Fruit fly (Drosophila melanogaster) whole organism, prepupa: Measurements from ENCODE around the gene CG5107.

Experiments
- Blimp-1 ChIP-seq: fragments of 200-800 bp; sonication (Bioruptor generic); optimal IDR thresholded peaks from 3 replicates; lab custom pipeline; 2017; ENCODE audit warnings: missing biosample characterization, missing genetic modification characterization, mild to moderate bottlenecking, moderate library complexity, missing genetic modification reagents
- CG10669 ChIP-seq: fragments of 200-800 bp; sonication (Bioruptor generic); optimal IDR thresholded peaks from 3 replicates; lab custom pipeline; 2018; ENCODE audit warnings: missing biosample characterization, mild to moderate bottlenecking, missing genetic modification characterization, moderate library complexity
- CG11294 ChIP-seq: fragments of 200-800 bp; sonication (Bioruptor generic); IDR thresholded peaks from 2 replicates; pipeline ENCODE4 v1.3.6; 2022; ENCODE audit warnings: missing biosample characterization, missing genetic modification characterization
- CG11762 ChIP-seq: fragments of 200-800 bp; sonication (Bioruptor generic); optimal IDR thresholded peaks from 3 replicates; lab custom pipeline; 2016; ENCODE audit warnings: missing biosample characterization, missing genetic modification characterization; ENCODE audit not compliant: insufficient read depth
- CG11902 ChIP-seq: fragments of 200-800 bp; sonication (Bioruptor generic); optimal IDR thresholded peaks from 3 replicates; lab custom pipeline; 2016; ENCODE audit warnings: missing biosample characterization, missing genetic modification characterization
- CG1621 ChIP-seq: fragments of 200-800 bp; sonication (Bioruptor generic); optimal IDR thresholded peaks from 3 replicates; lab custom pipeline; 2018; ENCODE audit warnings: missing biosample characterization, mild to moderate bottlenecking, missing genetic modification characterization
- CG16779 ChIP-seq: fragments of 200-800 bp; sonication (Bioruptor generic); optimal IDR thresholded peaks from 3 replicates; lab custom pipeline; 2017; ENCODE audit warnings: missing biosample characterization, mild to moderate bottlenecking, missing genetic modification characterization
- CG3032 ChIP-seq: fragments of 200-800 bp; optimal IDR thresholded peaks from 2 replicates; lab custom pipeline; 2019; ENCODE audit warnings: missing biosample characterization, mild to moderate bottlenecking, missing genetic modification characterization, moderate library complexity
- CG31627 ChIP-seq: fragments of 200-800 bp; sonication (Bioruptor generic); optimal IDR thresholded peaks from 3 replicates; lab custom pipeline; 2016; ENCODE audit warnings: missing biosample characterization, missing genetic modification characterization
- CG32006 ChIP-seq: fragments of 200-800 bp; sonication (Bioruptor generic); optimal IDR thresholded peaks from 3 replicates; lab custom pipeline; 2017; ENCODE audit warnings: missing biosample characterization, mild to moderate bottlenecking, missing genetic modification characterization
- CG3919 ChIP-seq: fragments of 200-800 bp; sonication (Bioruptor generic); optimal IDR thresholded peaks from 3 replicates; lab custom pipeline; 2016; ENCODE audit warnings: missing biosample characterization, missing genetic modification characterization
- CG4318 ChIP-seq: fragments of 200-800 bp; sonication (Bioruptor generic); optimal IDR thresholded peaks from 3 replicates; lab custom pipeline; 2017; ENCODE audit warnings: missing biosample characterization, mild to moderate bottlenecking, missing genetic modification characterization
- CG6163 ChIP-seq: fragments of 200-800 bp; sonication (Bioruptor generic); IDR thresholded peaks from 3 replicates; pipeline ENCODE4 v1.3.6; 2022; ENCODE audit warnings: missing biosample characterization, missing genetic modification characterization
- CG6276 ChIP-seq: fragments of 200-800 bp; sonication (Bioruptor generic); optimal IDR thresholded peaks from 2 replicates; lab custom pipeline; 2017; ENCODE audit warnings: missing biosample characterization, mild to moderate bottlenecking, missing genetic modification characterization
- CG6792 ChIP-seq: fragments of 200-800 bp; sonication (Bioruptor generic); optimal IDR thresholded peaks from 3 replicates; lab custom pipeline; 2016; ENCODE audit warnings: missing biosample characterization, missing genetic modification characterization
- CG6808 ChIP-seq: fragments of 200-800 bp; sonication (Bioruptor generic); optimal IDR thresholded peaks from 3 replicates; lab custom pipeline; 2017; ENCODE audit warnings: missing biosample characterization, missing genetic modification characterization, mild to moderate bottlenecking, moderate library complexity, missing genetic modification reagents
- CG6854 ChIP-seq: fragments of 200-800 bp; sonication (Bioruptor generic); optimal IDR thresholded peaks from 2 replicates; lab custom pipeline; 2017; ENCODE audit warnings: missing biosample characterization, mild to moderate bottlenecking, missing genetic modification characterization
- CG8119 ChIP-seq: fragments of 200-800 bp; sonication (Bioruptor generic); IDR thresholded peaks from 3 replicates; pipeline ENCODE4 v1.3.6; 2022; ENCODE audit warnings: missing biosample characterization, missing genetic modification characterization
- CG8319 ChIP-seq: fragments of 200-800 bp; sonication (Bioruptor generic); optimal IDR thresholded peaks from 3 replicates; lab custom pipeline; 2016; ENCODE audit warnings: missing biosample characterization, missing genetic modification characterization
- CG8632 ChIP-seq: fragments of 200-800 bp; sonication (Bioruptor generic); optimal IDR thresholded peaks from 3 replicates; lab custom pipeline; 2016; ENCODE audit warnings: missing biosample characterization, missing genetic modification characterization
- CG9139 ChIP-seq: fragments of 200-800 bp; sonication (Bioruptor generic); optimal IDR thresholded peaks from 3 replicates; lab custom pipeline; 2017; ENCODE audit warnings: missing biosample characterization, mild to moderate bottlenecking, missing genetic modification characterization
- Eip75B ChIP-seq: fragments of 200-800 bp; sonication (Bioruptor generic); optimal IDR thresholded peaks from 3 replicates; lab custom pipeline; 2016; ENCODE audit warnings: missing biosample characterization, missing genetic modification characterization
- Eip78C ChIP-seq: fragments of 200-800 bp; sonication (Bioruptor generic); peaks from one replicate; lab custom pipeline; 2016; ENCODE audit warnings: missing biosample characterization, missing genetic modification characterization
- Eip93F ChIP-seq: fragments of 200-800 bp; sonication (Bioruptor generic); optimal IDR thresholded peaks from 2 replicates; lab custom pipeline; 2016; ENCODE audit warnings: missing biosample characterization, mild to moderate bottlenecking, missing genetic modification characterization
- Ets96B ChIP-seq: fragments of 200-800 bp; optimal IDR thresholded peaks from 2 replicates; lab custom pipeline; 2019; ENCODE audit warnings: missing biosample characterization, mild to moderate bottlenecking, missing genetic modification characterization, moderate library complexity
- Gug ChIP-seq: fragments of 200-800 bp; sonication (Bioruptor generic); IDR thresholded peaks from 2 replicates; pipeline ENCODE4 v1.3.6; 2022; ENCODE audit warnings: missing biosample characterization, missing genetic modification characterization
- Hr39 ChIP-seq: fragments of 200-800 bp; sonication (Bioruptor generic); optimal IDR thresholded peaks from 2 replicates; lab custom pipeline; 2016; ENCODE audit warnings: missing biosample characterization, missing genetic modification characterization
- Hr4 ChIP-seq: fragments of 200-800 bp; sonication (Bioruptor generic); optimal IDR thresholded peaks from 3 replicates; lab custom pipeline; 2016; ENCODE audit warnings: missing biosample characterization, missing genetic modification characterization
- Lpt ChIP-seq: fragments of 200-800 bp; sonication (Bioruptor generic); optimal IDR thresholded peaks from 3 replicates; lab custom pipeline; 2016; ENCODE audit warnings: missing biosample characterization, missing genetic modification characterization
- Met ChIP-seq: fragments of 200-800 bp; sonication (Bioruptor generic); optimal IDR thresholded peaks from 3 replicates; lab custom pipeline; 2016; ENCODE audit warnings: missing biosample characterization, missing genetic modification characterization
- OdsH ChIP-seq: fragments of 200-800 bp; sonication (Bioruptor generic); optimal IDR thresholded peaks from 3 replicates; lab custom pipeline; 2016; ENCODE audit warnings: missing biosample characterization, missing genetic modification characterization
- Smox ChIP-seq: fragments of 200-800 bp; sonication (Bioruptor generic); optimal IDR thresholded peaks from 3 replicates; lab custom pipeline; 2016; ENCODE audit warnings: missing biosample characterization, missing genetic modification characterization
- Sox102F ChIP-seq: fragments of 200-800 bp; sonication (Bioruptor generic); optimal IDR thresholded peaks from 2 replicates; lab custom pipeline; 2016; ENCODE audit warnings: missing biosample characterization, mild to moderate bottlenecking, missing genetic modification characterization
- Sox14 ChIP-seq: fragments of 200-800 bp; sonication (Bioruptor generic); optimal IDR thresholded peaks from 3 replicates; lab custom pipeline; 2016; ENCODE audit warnings: missing biosample characterization, missing genetic modification characterization
- Sox15 ChIP-seq: fragments of 200-800 bp; sonication (Bioruptor generic); optimal IDR thresholded peaks from 3 replicates; lab custom pipeline; 2016; ENCODE audit warnings: missing biosample characterization, missing genetic modification characterization
- achi ChIP-seq: fragments of 200-800 bp; sonication (Bioruptor generic); optimal IDR thresholded peaks from 3 replicates; lab custom pipeline; 2016; ENCODE audit warnings: missing biosample characterization, missing genetic modification characterization
- cyc ChIP-seq: fragments of 200-800 bp; sonication (Bioruptor generic); optimal IDR thresholded peaks from 3 replicates; lab custom pipeline; 2016; ENCODE audit warnings: missing biosample characterization, missing genetic modification characterization
- dac ChIP-seq: fragments of 200-800 bp; sonication (Bioruptor generic); optimal IDR thresholded peaks from 2 replicates; lab custom pipeline; 2017; ENCODE audit warnings: missing biosample characterization, mild to moderate bottlenecking, missing genetic modification characterization
- dsx ChIP-seq: fragments of 200-800 bp; optimal IDR thresholded peaks from 3 replicates; lab custom pipeline; 2019; ENCODE audit warnings: missing biosample characterization, mild to moderate bottlenecking, missing genetic modification characterization, moderate library complexity; ENCODE audit not compliant: poor library complexity, severe bottlenecking
- eg ChIP-seq: fragments of 200-800 bp; sonication (Bioruptor generic); IDR thresholded peaks from 3 replicates; pipeline ENCODE4 v1.3.6; 2022; ENCODE audit warnings: missing biosample characterization, missing genetic modification characterization
- esn ChIP-seq: fragments of 200-800 bp; sonication (Bioruptor generic); optimal IDR thresholded peaks from 2 replicates; lab custom pipeline; 2016; ENCODE audit warnings: missing biosample characterization, mild to moderate bottlenecking, missing genetic modification characterization, moderate library complexity
- fd59A ChIP-seq: fragments of 200-800 bp; sonication (Bioruptor generic); optimal IDR thresholded peaks from 2 replicates; lab custom pipeline; 2017; ENCODE audit warnings: missing biosample characterization, mild to moderate bottlenecking, missing genetic modification characterization, missing genetic modification reagents
- fd85E ChIP-seq: fragments of 200-800 bp; sonication (Bioruptor generic); optimal IDR thresholded peaks from 3 replicates; lab custom pipeline; 2016; ENCODE audit warnings: missing biosample characterization, missing genetic modification characterization
- fkh ChIP-seq: fragments of 200-800 bp; sonication (Bioruptor generic); optimal IDR thresholded peaks from 3 replicates; lab custom pipeline; 2017; ENCODE audit warnings: missing biosample characterization, mild to moderate bottlenecking, missing genetic modification characterization, moderate library complexity
- net ChIP-seq: fragments of 200-800 bp; sonication (Bioruptor generic); optimal IDR thresholded peaks from 3 replicates; lab custom pipeline; 2016; ENCODE audit warnings: missing biosample characterization, missing genetic modification characterization
- pdm3 ChIP-seq: fragments of 200-800 bp; sonication (Bioruptor generic); optimal IDR thresholded peaks from 3 replicates; lab custom pipeline; 2016; ENCODE audit warnings: missing biosample characterization, missing genetic modification characterization
- salr ChIP-seq, 2 experiments: fragments of 200-800 bp; sonication (Bioruptor generic); optimal IDR thresholded peaks; 3 replicates each; lab custom pipeline; 2016 to 2018; ENCODE audit warnings: missing biosample characterization in 2 of 2, missing genetic modification characterization in 2 of 2, mild to moderate bottlenecking in 1 of 2
- spab ChIP-seq: fragments of 200-800 bp; sonication (Bioruptor generic); optimal IDR thresholded peaks from 2 replicates; lab custom pipeline; 2017; ENCODE audit warnings: missing biosample characterization, mild to moderate bottlenecking, missing genetic modification characterization, missing genetic modification reagents
- ss ChIP-seq, 2 experiments: fragments of 200-800 bp; sonication (Bioruptor generic); optimal IDR thresholded peaks; 2 replicates in 1 of 2; 3 replicates in 1 of 2; lab custom pipeline; 2017 to 2018; ENCODE audit warnings: mild to moderate bottlenecking in 2 of 2, missing biosample characterization in 2 of 2, missing genetic modification characterization in 2 of 2, moderate library complexity in 1 of 2
- svp ChIP-seq: fragments of 200-800 bp; sonication (Bioruptor generic); peaks from one replicate; lab custom pipeline; 2016; ENCODE audit warnings: missing biosample characterization, missing genetic modification characterization
- vri ChIP-seq: fragments of 200-800 bp; sonication (Bioruptor generic); optimal IDR thresholded peaks from 3 replicates; lab custom pipeline; 2016; ENCODE audit warnings: missing biosample characterization, mild to moderate bottlenecking, missing genetic modification characterization

The CG5107 gene

DNA sequence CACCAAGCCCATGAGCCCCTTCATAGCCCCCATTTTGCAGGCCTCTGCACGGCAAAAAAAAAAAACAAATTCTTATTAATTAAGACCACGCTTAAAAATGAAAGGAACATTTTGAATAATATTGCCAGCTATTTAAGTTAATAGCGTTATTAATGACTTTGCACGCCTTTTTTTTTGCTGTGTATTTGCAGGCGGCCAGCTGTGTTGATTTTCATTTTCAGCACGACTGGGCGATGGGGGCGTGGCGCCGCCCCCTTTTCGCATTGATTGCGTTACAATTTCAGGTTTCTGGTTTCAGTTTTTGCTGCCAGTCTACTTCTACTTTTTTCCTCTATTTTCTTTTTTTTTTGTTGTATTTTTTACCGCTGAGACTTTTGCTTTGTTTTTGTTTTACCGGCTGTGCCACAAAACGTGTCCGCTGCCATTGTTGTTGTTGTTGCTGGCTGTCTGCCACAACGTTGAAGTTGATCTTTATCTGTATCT is 27.0 kb downstream of the CG5107 start:
- TF ChIP-seq OdsH (GFP tag; lab: Kevin White, UChicago) (peak; percentile 82), esn (GFP tag; lab: Kevin White, UChicago) (peak; percentile 33), Sox14 (peak; percentile 72), achi (peak; percentile 83), CG11762 (GFP tag; lab: Kevin White, UChicago) (peak; percentile 87), Eip75B (GFP tag; lab: Kevin White, UChicago) (peak; percentile 86), salr (GFP tag; optimal IDR thresholded peaks at IDR 0.05; lab: Kevin White, UChicago) (peak; percentile 59 to 73), fd85E (GFP tag; lab: Kevin White, UChicago) (peak; percentile 76), Lpt (GFP tag; lab: Kevin White, UChicago) (peak; percentile 92), Sox102F (peak; percentile 19), CG6854 (GFP tag; lab: Kevin White, UChicago) (no peak), CG32006 (GFP tag; lab: Kevin White, UChicago) (peak; percentile 86), CG6276 (GFP tag; lab: Kevin White, UChicago) (peak; percentile 77), CG6808 (peak; percentile 90), CG4318 (GFP tag; lab: Kevin White, UChicago) (peak; percentile 72), Met (peak; percentile 19), CG8632 (peak; percentile 54), Eip93F (GFP tag; lab: Kevin White, UChicago) (no peak), vri (GFP tag; lab: Kevin White, UChicago) (peak; percentile 19), CG6163 (GFP tag; lab: Robert Waterston, UW) (peak; percentile 94), CG11902 (GFP tag; lab: Kevin White, UChicago) (peak; percentile 71), Blimp-1 (GFP tag; lab: Kevin White, UChicago) (no peak), CG3919 (GFP tag; lab: Kevin White, UChicago) (peak; percentile 91), fkh (GFP tag; lab: Kevin White, UChicago) (no peak), CG9139 (GFP tag; lab: Kevin White, UChicago) (peak; percentile 96), Hr4 (GFP tag; lab: Kevin White, UChicago) (peak; percentile 84), dac (peak; percentile 82), ss (GFP tag; optimal IDR thresholded peaks at IDR 0.05; lab: Kevin White, UChicago) (peak; percentile 96 to 98), Ets96B (tag; lab: Kevin White, UChicago) (peak; percentile 49), cyc (GFP tag; lab: Kevin White, UChicago) (peak; percentile 59), Sox15 (GFP tag; lab: Kevin White, UChicago) (peak; percentile 18), CG6792 (GFP tag; lab: Kevin White, UChicago) (peak; percentile 80), CG16779 (tag; lab: Kevin White, UChicago) (peak; percentile 86), CG11294 (GFP tag; lab: Robert Waterston, UW) (peak; percentile 81), Gug (GFP tag; lab: Robert Waterston, UW) (peak; percentile 75), CG8119 (GFP tag; lab: Robert Waterston, UW) (peak; percentile 91), spab (GFP tag; lab: Kevin White, UChicago) (peak; percentile 83), CG31627 (GFP tag; lab: Kevin White, UChicago) (peak; percentile 47), dsx (GFP tag; lab: Kevin White, UChicago) (peak; percentile 78), CG1621 (peak; percentile 77), Smox (GFP tag; lab: Kevin White, UChicago) (no peak), CG8319 (peak; percentile 46), net (peak; percentile 87), pdm3 (peak; percentile 86), CG3032 (tag; lab: Kevin White, UChicago) (peak; percentile 49), Hr39 (GFP tag; lab: Kevin White, UChicago) (peak; percentile 51), fd59A (GFP tag; lab: Kevin White, UChicago) (peak; percentile 62), Eip78C (GFP tag; lab: Kevin White, UChicago) (peak; percentile 94), svp (GFP tag; lab: Kevin White, UChicago) (no peak), CG10669 (peak; percentile 68), eg (peak; percentile 92)
